Fruit fly (Drosophila melanogaster): ENCODE results near the gene CG4950.

dm6 chr3L:16308380-16308779, 40.4 kb upstream of the CG4950 start, which contains the start of gene CG13042:
- TF ChIP-seq Smox (GFP tag; optimal IDR thresholded peaks at IDR 0.05): no peak
- no peak for TF ChIP-seq fkh (GFP tag; optimal IDR thresholded peaks at IDR 0.05)
- TF ChIP-seq CG7368 (GFP tag; optimal IDR thresholded peaks at IDR 0.05): no peak
- no peak for TF ChIP-seq fd59A (GFP tag; optimal IDR thresholded peaks at IDR 0.05)
- TF ChIP-seq esn (GFP tag; optimal IDR thresholded peaks at IDR 0.05): no peak
- no peak for TF ChIP-seq eg (GFP tag; IDR thresholded peaks at IDR 0.05)
- no peak for TF ChIP-seq CG15336 (GFP tag; IDR thresholded peaks at IDR 0.05)
